Fruit fly (Drosophila melanogaster): ENCODE results near the gene CG31635.

CG31635 gene

dm6 chr2L:6683992-6684882 is 35.3 kb upstream of the CG31635 start, which contains the start of gene Nhe3 (continued):
- TF ChIP-seq ind (GFP tag; optimal IDR thresholded peaks at IDR 0.05) (peak; percentile 80), nerfin-2 (GFP tag; IDR thresholded peaks at IDR 0.05; ENCODE audit: partially characterized antibody) (no peak), CG3995 (GFP tag; optimal IDR thresholded peaks at IDR 0.05) (peak; percentile 85), CG13894 (tag; optimal IDR thresholded peaks at IDR 0.05) (no peak), CG2202 (tag; optimal IDR thresholded peaks at IDR 0.05) (peak; percentile 36), CG42726 (GFP tag; IDR thresholded peaks at IDR 0.05; ENCODE audit: partially characterized antibody) (no peak), H15 (GFP tag; IDR thresholded peaks at IDR 0.05) (peak; percentile 82), D (optimal IDR thresholded peaks at IDR 0.05) (no peak), D (GFP tag; optimal IDR thresholded peaks at IDR 0.05) (peak; percentile 66), Mad (GFP tag; optimal IDR thresholded peaks at IDR 0.05) (peak; percentile 87), CG8924 (tag; optimal IDR thresholded peaks at IDR 0.05) (peak; percentile 77), lab (GFP tag; optimal IDR thresholded peaks at IDR 0.05) (no peak), CG2199 (GFP tag; IDR thresholded peaks at IDR 0.05) (peak; percentile 70; the same call in 1 of the 3 replicates), Hr78 (GFP tag; optimal IDR thresholded peaks at IDR 0.05) (peak in 1 of 2 experiments; percentile 82), crc (GFP tag; optimal IDR thresholded peaks at IDR 0.05) (peak; percentile 53), eve (GFP tag; optimal IDR thresholded peaks at IDR 0.05) (no peak), CG10147 (GFP tag; optimal IDR thresholded peaks at IDR 0.05) (peak; percentile 78), CG9215 (GFP tag; IDR thresholded peaks at IDR 0.05) (peak; percentile 77), CG15479 (GFP tag; optimal IDR thresholded peaks at IDR 0.05) (no peak), CG14014 (GFP tag; IDR thresholded peaks at IDR 0.05) (peak; percentile 84), nerfin-1 (tag; optimal IDR thresholded peaks at IDR 0.05) (peak; percentile 60), chinmo (GFP tag; IDR thresholded peaks at IDR 0.05; ENCODE audit: partially characterized antibody) (peak; percentile 81; the same call in 2 of the 4 replicates), CG3847 (GFP tag; IDR thresholded peaks at IDR 0.05) (peak; percentile 81), CG18599 (GFP tag; optimal IDR thresholded peaks at IDR 0.05) (peak; percentile 41), Six4 (GFP tag; optimal IDR thresholded peaks at IDR 0.05) (peak; percentile 64), slp2 (GFP tag; optimal IDR thresholded peaks at IDR 0.05) (peak; percentile 76), unc-4 (GFP tag; IDR thresholded peaks at IDR 0.05; ENCODE audit: partially characterized antibody) (peak; percentile 54), br (optimal IDR thresholded peaks at IDR 0.05) (no peak), vvl (GFP tag; IDR thresholded peaks at IDR 0.05) (peak; percentile 89), CG10267 (tag; optimal IDR thresholded peaks at IDR 0.05) (peak; percentile 72), abd-A (tag; optimal IDR thresholded peaks at IDR 0.05) (no peak), gce (GFP tag; IDR thresholded peaks at IDR 0.05) (peak; percentile 71; the same call in 1 of the 3 replicates), Eip74EF (GFP tag; optimal IDR thresholded peaks at IDR 0.05) (peak in 1 of 2 experiments; percentile 49), CG15269 (tag; optimal IDR thresholded peaks at IDR 0.05) (no peak), toy (GFP tag; IDR thresholded peaks at IDR 0.05) (peak; percentile 67; the same call in 1 of the 2 replicates), CG9727 (GFP tag; optimal IDR thresholded peaks at IDR 0.05) (peak; percentile 85), sisA (GFP tag; IDR thresholded peaks at IDR 0.05) (peak; percentile 84), Blimp-1 (GFP tag; optimal IDR thresholded peaks at IDR 0.05) (peak; percentile 71), Deaf1 (tag; optimal IDR thresholded peaks at IDR 0.05) (peak; percentile 26), CG10959 (GFP tag; IDR thresholded peaks at IDR 0.05) (peak; percentile 68), Xbp1 (GFP tag; optimal IDR thresholded peaks at IDR 0.05) (peak; percentile 88), tll (GFP tag; optimal IDR thresholded peaks at IDR 0.05) (no peak), CG11085 (GFP tag; IDR thresholded peaks at IDR 0.05) (peak; percentile 71), CG15514 (GFP tag; optimal IDR thresholded peaks at IDR 0.05) (peak; percentile 76), CG9797 (GFP tag; optimal IDR thresholded peaks at IDR 0.05) (peak; percentile 74), wdn (GFP tag; IDR thresholded peaks at IDR 0.05) (peak; percentile 54), bbx (GFP tag; IDR thresholded peaks at IDR 0.05; ENCODE audit: partially characterized antibody) (peak; percentile 51; the same call in 1 of the 2 replicates)

Measured in whole organism, embryonic.